Worm (Caenorhabditis elegans): Measurements from ENCODE around the gene F59A7.12.

DNA sequence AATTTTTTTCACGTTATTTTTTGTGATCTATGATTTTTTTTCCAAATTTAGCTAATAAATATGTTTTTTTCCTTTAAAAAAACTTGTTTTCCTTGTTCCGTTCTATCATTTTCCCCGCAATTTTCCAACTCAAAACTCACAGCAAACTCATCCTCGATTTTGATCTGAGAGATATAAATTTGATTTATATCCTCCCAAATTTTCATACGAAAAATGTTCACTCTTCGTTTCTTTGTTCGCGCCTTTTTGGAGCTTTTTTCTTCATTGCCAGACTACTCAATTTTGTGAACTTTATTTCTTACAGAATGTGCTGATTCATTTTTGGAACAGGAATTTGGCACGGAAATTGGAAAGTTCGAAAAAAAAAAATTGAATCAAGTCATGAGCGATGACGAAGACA, 11.3 kb upstream of the F59A7.12 start, which contains the start of gene F59A7.14:
- no peak for TF ChIP-seq W03F9.2 (tag; optimal IDR thresholded peaks at IDR 0.05)
- no peak for TF ChIP-seq dao-5 (tag; optimal IDR thresholded peaks at IDR 0.05)
- TF ChIP-seq him-1 (tag; optimal IDR thresholded peaks at IDR 0.05) = no peak
